Fruit fly (Drosophila melanogaster) whole organism, embryonic: Measurements from ENCODE around the gene CG33172.

ENCODE experiments used
- CG17186 ChIP-seq: fragments of 200-800 bp; sonication (Bioruptor generic); optimal IDR thresholded peaks from 3 replicates; lab custom pipeline; 2017; ENCODE audit warnings: missing biosample characterization, missing genetic modification reagents, missing genetic modification characterization
- CG17385 ChIP-seq: fragments of 200-800 bp; sonication (Bioruptor generic); optimal IDR thresholded peaks from 3 replicates; lab custom pipeline; 2018; ENCODE audit warnings: missing biosample characterization, mild to moderate bottlenecking, missing genetic modification characterization
- CG31224 ChIP-seq: fragments of 200-800 bp; sonication (Bioruptor generic); IDR thresholded peaks from 2 replicates; pipeline ENCODE4 v1.3.6; 2022; ENCODE audit warnings: missing biosample characterization, missing genetic modification characterization
- CG4730 ChIP-seq: fragments of 200-800 bp; sonication (Bioruptor generic); IDR thresholded peaks from 2 replicates; pipeline ENCODE4 v1.3.6; 2022; ENCODE audit warnings: missing biosample characterization, missing genetic modification characterization
- CG6765 ChIP-seq: fragments of 200-800 bp; sonication (Bioruptor generic); optimal IDR thresholded peaks from 3 replicates; lab custom pipeline; 2017; ENCODE audit warnings: missing biosample characterization, mild to moderate bottlenecking, missing genetic modification characterization
- D19A ChIP-seq: fragments of 200-800 bp; optimal IDR thresholded peaks from 3 replicates; lab custom pipeline; 2019; ENCODE audit warnings: missing biosample characterization, mild to moderate bottlenecking, missing genetic modification characterization, moderate library complexity
- MTF-1 ChIP-seq: fragments of 200-800 bp; sonication (Bioruptor generic); optimal IDR thresholded peaks from 2 replicates; lab custom pipeline; 2018; ENCODE audit warnings: missing biosample characterization, mild to moderate bottlenecking, missing genetic modification characterization, borderline replicate concordance
- gfzf ChIP-seq: fragments of 200-800 bp; sonication (Bioruptor generic); optimal IDR thresholded peaks from 2 replicates; lab custom pipeline; 2016; ENCODE audit warnings: missing biosample characterization, mild to moderate bottlenecking, missing genetic modification characterization, moderate library complexity
- ham ChIP-seq: fragments of 200-800 bp; sonication (Bioruptor generic); IDR thresholded peaks from 2 replicates; pipeline ENCODE4 v1.3.6; 2022; ENCODE audit warnings: missing biosample characterization, missing genetic modification characterization

dm6 chrX:15772663-15773062 is 3.2 kb downstream of the CG33172 start, which contains the start of gene CG43672:
- TF ChIP-seq CG4730 (GFP tag; lab: Robert Waterston, UW): no peak
- TF ChIP-seq ham (GFP tag; lab: Robert Waterston, UW): no peak
- no peak for TF ChIP-seq MTF-1 (GFP tag; lab: Kevin White, UChicago)
- TF ChIP-seq CG31224 (GFP tag; lab: Robert Waterston, UW): no peak
- no peak for TF ChIP-seq gfzf (GFP tag; lab: Kevin White, UChicago)
- no peak for TF ChIP-seq D19A (tag; lab: Kevin White, UChicago)
- TF ChIP-seq CG17186 (GFP tag; lab: Kevin White, UChicago): no peak
- no peak for TF ChIP-seq CG6765 (GFP tag; lab: Kevin White, UChicago)
- no peak for TF ChIP-seq CG17385 (GFP tag; lab: Kevin White, UChicago)
